Fruit fly (Drosophila melanogaster) whole organism, prepupa: ENCODE results near the gene CG33923.

ENCODE experiments used
- Blimp-1 ChIP-seq: fragments of 200-800 bp; sonication (Bioruptor generic); optimal IDR thresholded peaks from 3 replicates; lab custom pipeline; 2017; ENCODE audit warnings: missing biosample characterization, missing genetic modification characterization, mild to moderate bottlenecking, moderate library complexity, missing genetic modification reagents
- CG10631 ChIP-seq: fragments of 200-800 bp; sonication (Bioruptor generic); optimal IDR thresholded peaks from 2 replicates; lab custom pipeline; 2016; ENCODE audit warnings: missing biosample characterization, missing genetic modification characterization
- CG11294 ChIP-seq: fragments of 200-800 bp; sonication (Bioruptor generic); IDR thresholded peaks from 2 replicates; pipeline ENCODE4 v1.3.6; 2022; ENCODE audit warnings: missing biosample characterization, missing genetic modification characterization
- CG11902 ChIP-seq: fragments of 200-800 bp; sonication (Bioruptor generic); optimal IDR thresholded peaks from 3 replicates; lab custom pipeline; 2016; ENCODE audit warnings: missing biosample characterization, missing genetic modification characterization
- CG15336 ChIP-seq: fragments of 200-800 bp; sonication (Bioruptor generic); IDR thresholded peaks from 2 replicates; pipeline ENCODE4 v1.3.6; 2022; ENCODE audit warnings: missing biosample characterization, missing genetic modification characterization
- CG1621 ChIP-seq: fragments of 200-800 bp; sonication (Bioruptor generic); optimal IDR thresholded peaks from 3 replicates; lab custom pipeline; 2018; ENCODE audit warnings: missing biosample characterization, mild to moderate bottlenecking, missing genetic modification characterization
- CG16779 ChIP-seq: fragments of 200-800 bp; sonication (Bioruptor generic); optimal IDR thresholded peaks from 3 replicates; lab custom pipeline; 2017; ENCODE audit warnings: missing biosample characterization, mild to moderate bottlenecking, missing genetic modification characterization
- CG31627 ChIP-seq: fragments of 200-800 bp; sonication (Bioruptor generic); optimal IDR thresholded peaks from 3 replicates; lab custom pipeline; 2016; ENCODE audit warnings: missing biosample characterization, missing genetic modification characterization
- CG32006 ChIP-seq: fragments of 200-800 bp; sonication (Bioruptor generic); optimal IDR thresholded peaks from 3 replicates; lab custom pipeline; 2017; ENCODE audit warnings: missing biosample characterization, mild to moderate bottlenecking, missing genetic modification characterization
- CG34406 ChIP-seq: fragments of 200-800 bp; sonication (Bioruptor generic); optimal IDR thresholded peaks from 3 replicates; lab custom pipeline; 2016; ENCODE audit warnings: missing biosample characterization, missing genetic modification characterization
- CG6276 ChIP-seq: fragments of 200-800 bp; sonication (Bioruptor generic); optimal IDR thresholded peaks from 2 replicates; lab custom pipeline; 2017; ENCODE audit warnings: missing biosample characterization, mild to moderate bottlenecking, missing genetic modification characterization
- CG6792 ChIP-seq: fragments of 200-800 bp; sonication (Bioruptor generic); optimal IDR thresholded peaks from 3 replicates; lab custom pipeline; 2016; ENCODE audit warnings: missing biosample characterization, missing genetic modification characterization
- CG8119 ChIP-seq: fragments of 200-800 bp; sonication (Bioruptor generic); IDR thresholded peaks from 3 replicates; pipeline ENCODE4 v1.3.6; 2022; ENCODE audit warnings: missing biosample characterization, missing genetic modification characterization
- CG8319 ChIP-seq: fragments of 200-800 bp; sonication (Bioruptor generic); optimal IDR thresholded peaks from 3 replicates; lab custom pipeline; 2016; ENCODE audit warnings: missing biosample characterization, missing genetic modification characterization
- CG8632 ChIP-seq: fragments of 200-800 bp; sonication (Bioruptor generic); optimal IDR thresholded peaks from 3 replicates; lab custom pipeline; 2016; ENCODE audit warnings: missing biosample characterization, missing genetic modification characterization
- CG9139 ChIP-seq: fragments of 200-800 bp; sonication (Bioruptor generic); optimal IDR thresholded peaks from 3 replicates; lab custom pipeline; 2017; ENCODE audit warnings: missing biosample characterization, mild to moderate bottlenecking, missing genetic modification characterization
- Eip75B ChIP-seq: fragments of 200-800 bp; sonication (Bioruptor generic); optimal IDR thresholded peaks from 3 replicates; lab custom pipeline; 2016; ENCODE audit warnings: missing biosample characterization, missing genetic modification characterization
- Eip78C ChIP-seq: fragments of 200-800 bp; sonication (Bioruptor generic); peaks from one replicate; lab custom pipeline; 2016; ENCODE audit warnings: missing biosample characterization, missing genetic modification characterization
- Eip93F ChIP-seq: fragments of 200-800 bp; sonication (Bioruptor generic); optimal IDR thresholded peaks from 2 replicates; lab custom pipeline; 2016; ENCODE audit warnings: missing biosample characterization, mild to moderate bottlenecking, missing genetic modification characterization
- Gug ChIP-seq: fragments of 200-800 bp; sonication (Bioruptor generic); IDR thresholded peaks from 2 replicates; pipeline ENCODE4 v1.3.6; 2022; ENCODE audit warnings: missing biosample characterization, missing genetic modification characterization
- Hr38 ChIP-seq: sonication (Bioruptor generic); optimal IDR thresholded peaks from 2 replicates; lab custom pipeline; 2016; ENCODE audit warnings: missing biosample characterization, missing genetic modification characterization
- Hr39 ChIP-seq: fragments of 200-800 bp; sonication (Bioruptor generic); optimal IDR thresholded peaks from 2 replicates; lab custom pipeline; 2016; ENCODE audit warnings: missing biosample characterization, missing genetic modification characterization
- Hr4 ChIP-seq: fragments of 200-800 bp; sonication (Bioruptor generic); optimal IDR thresholded peaks from 3 replicates; lab custom pipeline; 2016; ENCODE audit warnings: missing biosample characterization, missing genetic modification characterization
- Lpt ChIP-seq: fragments of 200-800 bp; sonication (Bioruptor generic); optimal IDR thresholded peaks from 3 replicates; lab custom pipeline; 2016; ENCODE audit warnings: missing biosample characterization, missing genetic modification characterization
- Met ChIP-seq: fragments of 200-800 bp; sonication (Bioruptor generic); optimal IDR thresholded peaks from 3 replicates; lab custom pipeline; 2016; ENCODE audit warnings: missing biosample characterization, missing genetic modification characterization
- OdsH ChIP-seq: fragments of 200-800 bp; sonication (Bioruptor generic); optimal IDR thresholded peaks from 3 replicates; lab custom pipeline; 2016; ENCODE audit warnings: missing biosample characterization, missing genetic modification characterization
- Smox ChIP-seq: fragments of 200-800 bp; sonication (Bioruptor generic); optimal IDR thresholded peaks from 3 replicates; lab custom pipeline; 2016; ENCODE audit warnings: missing biosample characterization, missing genetic modification characterization
- Sox14 ChIP-seq: fragments of 200-800 bp; sonication (Bioruptor generic); optimal IDR thresholded peaks from 3 replicates; lab custom pipeline; 2016; ENCODE audit warnings: missing biosample characterization, missing genetic modification characterization
- Sox15 ChIP-seq: fragments of 200-800 bp; sonication (Bioruptor generic); optimal IDR thresholded peaks from 3 replicates; lab custom pipeline; 2016; ENCODE audit warnings: missing biosample characterization, missing genetic modification characterization
- achi ChIP-seq: fragments of 200-800 bp; sonication (Bioruptor generic); optimal IDR thresholded peaks from 3 replicates; lab custom pipeline; 2016; ENCODE audit warnings: missing biosample characterization, missing genetic modification characterization
- acj6 ChIP-seq: fragments of 200-800 bp; sonication (Bioruptor generic); optimal IDR thresholded peaks from 3 replicates; lab custom pipeline; 2016; ENCODE audit warnings: missing biosample characterization, missing genetic modification characterization
- cyc ChIP-seq: fragments of 200-800 bp; sonication (Bioruptor generic); optimal IDR thresholded peaks from 3 replicates; lab custom pipeline; 2016; ENCODE audit warnings: missing biosample characterization, missing genetic modification characterization
- dsx ChIP-seq: fragments of 200-800 bp; optimal IDR thresholded peaks from 3 replicates; lab custom pipeline; 2019; ENCODE audit warnings: missing biosample characterization, mild to moderate bottlenecking, missing genetic modification characterization, moderate library complexity; ENCODE audit not compliant: poor library complexity, severe bottlenecking
- eg ChIP-seq: fragments of 200-800 bp; sonication (Bioruptor generic); IDR thresholded peaks from 3 replicates; pipeline ENCODE4 v1.3.6; 2022; ENCODE audit warnings: missing biosample characterization, missing genetic modification characterization
- esn ChIP-seq: fragments of 200-800 bp; sonication (Bioruptor generic); optimal IDR thresholded peaks from 2 replicates; lab custom pipeline; 2016; ENCODE audit warnings: missing biosample characterization, mild to moderate bottlenecking, missing genetic modification characterization, moderate library complexity
- fd59A ChIP-seq: fragments of 200-800 bp; sonication (Bioruptor generic); optimal IDR thresholded peaks from 2 replicates; lab custom pipeline; 2017; ENCODE audit warnings: missing biosample characterization, mild to moderate bottlenecking, missing genetic modification characterization, missing genetic modification reagents
- fd85E ChIP-seq: fragments of 200-800 bp; sonication (Bioruptor generic); optimal IDR thresholded peaks from 3 replicates; lab custom pipeline; 2016; ENCODE audit warnings: missing biosample characterization, missing genetic modification characterization
- lz ChIP-seq: fragments of 200-800 bp; sonication (Bioruptor generic); optimal IDR thresholded peaks from 3 replicates; lab custom pipeline; 2016; ENCODE audit warnings: missing biosample characterization, missing genetic modification characterization
- net ChIP-seq: fragments of 200-800 bp; sonication (Bioruptor generic); optimal IDR thresholded peaks from 3 replicates; lab custom pipeline; 2016; ENCODE audit warnings: missing biosample characterization, missing genetic modification characterization
- pdm3 ChIP-seq: fragments of 200-800 bp; sonication (Bioruptor generic); optimal IDR thresholded peaks from 3 replicates; lab custom pipeline; 2016; ENCODE audit warnings: missing biosample characterization, missing genetic modification characterization
- spab ChIP-seq: fragments of 200-800 bp; sonication (Bioruptor generic); optimal IDR thresholded peaks from 2 replicates; lab custom pipeline; 2017; ENCODE audit warnings: missing biosample characterization, mild to moderate bottlenecking, missing genetic modification characterization, missing genetic modification reagents
- svp ChIP-seq: fragments of 200-800 bp; sonication (Bioruptor generic); peaks from one replicate; lab custom pipeline; 2016; ENCODE audit warnings: missing biosample characterization, missing genetic modification characterization
- topi ChIP-seq: fragments of 200-800 bp; sonication (Bioruptor generic); optimal IDR thresholded peaks from 3 replicates; lab custom pipeline; 2016; ENCODE audit warnings: missing biosample characterization, missing genetic modification characterization
- vri ChIP-seq: fragments of 200-800 bp; sonication (Bioruptor generic); optimal IDR thresholded peaks from 3 replicates; lab custom pipeline; 2016; ENCODE audit warnings: missing biosample characterization, mild to moderate bottlenecking, missing genetic modification characterization

The CG33923 gene

dm6 chr2L:1377635-1378034, 35.7 kb upstream of the CG33923 start:
- TF ChIP-seq CG34406 (no peak), CG15336 (GFP tag; lab: Robert Waterston, UW) (no peak), CG8319 (no peak), spab (GFP tag; lab: Kevin White, UChicago) (no peak), achi (no peak)

dm6 chr2L:1367696-1368095, 25.8 kb upstream of the CG33923 start, which contains the start of gene CG14346:
Gene CG14346, plus strand, starts transcription at chr2L:1367996.
- TF ChIP-seq achi, result no peak
- TF ChIP-seq net (GFP tag; lab: Kevin White, UChicago), result no peak
- no peak for TF ChIP-seq dsx
- TF ChIP-seq Lpt, result no peak
- no peak for TF ChIP-seq svp (GFP tag; lab: Kevin White, UChicago)
- no peak for TF ChIP-seq OdsH (GFP tag; lab: Kevin White, UChicago)
- no peak for TF ChIP-seq CG6276 (GFP tag; lab: Kevin White, UChicago)
- no peak for TF ChIP-seq CG9139 (GFP tag; lab: Kevin White, UChicago)
- no peak for TF ChIP-seq cyc
- no peak for TF ChIP-seq Hr4 (GFP tag; lab: Kevin White, UChicago)
- TF ChIP-seq CG10631 (GFP tag; lab: Kevin White, UChicago), result no peak
- no peak for TF ChIP-seq vri (GFP tag; lab: Kevin White, UChicago)
- TF ChIP-seq Met (GFP tag; lab: Kevin White, UChicago), result no peak
- TF ChIP-seq CG31627, result no peak
- no peak for TF ChIP-seq pdm3 (GFP tag; lab: Kevin White, UChicago)

dm6 chr2L:1365037-1365436, 23.1 kb upstream of the CG33923 start:
- no peak for TF ChIP-seq CG8319
- TF ChIP-seq CG31627, result no peak
- no peak for TF ChIP-seq Smox (GFP tag; lab: Kevin White, UChicago)
- TF ChIP-seq svp (GFP tag; lab: Kevin White, UChicago), result no peak
- no peak for TF ChIP-seq esn
- TF ChIP-seq spab (GFP tag; lab: Kevin White, UChicago), result no peak
- TF ChIP-seq CG34406, result no peak
- no peak for TF ChIP-seq Lpt
- TF ChIP-seq CG10631 (GFP tag; lab: Kevin White, UChicago), result no peak
- no peak for TF ChIP-seq Blimp-1 (GFP tag; lab: Kevin White, UChicago)
- TF ChIP-seq Sox15, result no peak
- no peak for TF ChIP-seq Gug (GFP tag; lab: Robert Waterston, UW)
- no peak for TF ChIP-seq CG16779

- no peak for TF ChIP-seq CG11902 (GFP tag; lab: Kevin White, UChicago)
- no peak for TF ChIP-seq CG8319
- peak; percentile 59 for TF ChIP-seq topi (GFP tag; lab: Kevin White, UChicago)
- TF ChIP-seq fd59A, result no peak
- peak; percentile 12 for TF ChIP-seq CG34406
- peak; percentile 67 for TF ChIP-seq Hr39
- TF ChIP-seq CG8632 (GFP tag; lab: Kevin White, UChicago), result no peak
- no peak for TF ChIP-seq CG6792 (GFP tag; lab: Kevin White, UChicago)
- no peak for TF ChIP-seq CG15336 (GFP tag; lab: Robert Waterston, UW)
- peak; percentile 71 for TF ChIP-seq lz
- no peak for TF ChIP-seq eg (GFP tag; lab: Robert Waterston, UW)
- TF ChIP-seq Eip93F (GFP tag; lab: Kevin White, UChicago), result no peak
- TF ChIP-seq Eip75B (GFP tag; lab: Kevin White, UChicago), result peak; percentile 21
- peak; percentile 15 for TF ChIP-seq Met (GFP tag; lab: Kevin White, UChicago)
- no peak for TF ChIP-seq CG10631 (GFP tag; lab: Kevin White, UChicago)
- peak; percentile 41 for TF ChIP-seq acj6
- TF ChIP-seq Lpt, result no peak
- no peak for TF ChIP-seq Hr38 (GFP tag; lab: Kevin White, UChicago)
- peak; percentile 82 for TF ChIP-seq Eip78C (GFP tag; lab: Kevin White, UChicago)
- TF ChIP-seq Sox15, result no peak
- no peak for TF ChIP-seq CG1621 (tag; lab: Kevin White, UChicago)
- TF ChIP-seq CG8119 (GFP tag; lab: Robert Waterston, UW), result no peak
- TF ChIP-seq Sox14 (GFP tag; lab: Kevin White, UChicago), result peak; percentile 39
- no peak for TF ChIP-seq CG6276 (GFP tag; lab: Kevin White, UChicago)
- TF ChIP-seq CG31627, result peak; percentile 61
- no peak for TF ChIP-seq fd85E (GFP tag; lab: Kevin White, UChicago)
- peak; percentile 30 for TF ChIP-seq net (GFP tag; lab: Kevin White, UChicago)
- no peak for TF ChIP-seq vri (GFP tag; lab: Kevin White, UChicago)
- no peak for TF ChIP-seq CG11294 (GFP tag; lab: Robert Waterston, UW)
- no peak for TF ChIP-seq CG16779
- peak; percentile 13 for TF ChIP-seq CG32006
These were observed 20.1 kb upstream of the CG33923 start, which contains the start of gene NLaz for dm6 chr2L:1361771-1362632. Gene NLaz, minus strand, starts transcription at chr2L:1361821.
